Worm (Caenorhabditis elegans) whole organism, late embryonic: ENCODE measurements around the gene fem-3.

Experiments
- ahr-1 ChIP-seq: sonication (generic microtip); optimal IDR thresholded peaks from 2 replicates; lab custom pipeline; 2016; ENCODE audit warnings: missing genetic modification characterization, missing compliant biosample characterization
- ceh-45 ChIP-seq: fragments of 200-800 bp; sonication (Bioruptor generic); IDR thresholded peaks from 2 replicates; pipeline ENCODE4 v1.3.6; 2022; ENCODE audit warnings: missing genetic modification reagents, missing genetic modification characterization, missing compliant biosample characterization
- che-1 ChIP-seq: sonication (generic microtip); optimal IDR thresholded peaks from 2 replicates; lab custom pipeline; 2016; ENCODE audit warnings: mild to moderate bottlenecking, missing genetic modification characterization, missing compliant biosample characterization
- dmd-4 ChIP-seq: sonication (generic microtip); optimal IDR thresholded peaks from 2 replicates; lab custom pipeline; 2016; ENCODE audit warnings: borderline replicate concordance, missing genetic modification characterization, missing compliant biosample characterization
- elt-2 ChIP-seq: sonication (generic microtip); optimal IDR thresholded peaks from 2 replicates; lab custom pipeline; 2016; ENCODE audit warnings: missing genetic modification reagents, missing genetic modification characterization, missing compliant biosample characterization
- ets-4 ChIP-seq: sonication (generic microtip); optimal IDR thresholded peaks from 2 replicates; lab custom pipeline; 2016; ENCODE audit warnings: missing genetic modification characterization, missing compliant biosample characterization
- hlh-6 ChIP-seq: sonication (generic microtip); optimal IDR thresholded peaks from 2 replicates; lab custom pipeline; 2016; ENCODE audit warnings: missing genotype, missing genetic modification characterization, missing compliant biosample characterization
- lin-11 ChIP-seq: fragments of 200-800 bp; sonication (Bioruptor generic); optimal IDR thresholded peaks from 2 replicates; lab custom pipeline; 2018; ENCODE audit warnings: mild to moderate bottlenecking, missing genetic modification characterization, missing compliant biosample characterization
- nhr-11 ChIP-seq: fragments of 150-350 bp; optimal IDR thresholded peaks from 2 replicates; lab custom pipeline; 2014; ENCODE audit warnings: missing biosample characterization, missing genetic modification characterization
- pax-1 ChIP-seq: fragments of 150-350 bp; optimal IDR thresholded peaks from 2 replicates; lab custom pipeline; 2014; ENCODE audit warnings: missing biosample characterization, missing genetic modification characterization
- rnt-1 ChIP-seq: sonication (generic microtip); optimal IDR thresholded peaks from 2 replicates; lab custom pipeline; 2016; ENCODE audit warnings: missing genetic modification characterization, missing compliant biosample characterization
- sox-4 ChIP-seq: sonication (generic microtip); optimal IDR thresholded peaks from 2 replicates; lab custom pipeline; 2017; ENCODE audit warnings: mild to moderate bottlenecking, missing genetic modification characterization, inconsistent platforms, missing compliant biosample characterization
- tbx-2 ChIP-seq: sonication (generic microtip); optimal IDR thresholded peaks from 2 replicates; lab custom pipeline; 2016; ENCODE audit warnings: missing genetic modification characterization, missing compliant biosample characterization

Gene fem-3

DNA sequence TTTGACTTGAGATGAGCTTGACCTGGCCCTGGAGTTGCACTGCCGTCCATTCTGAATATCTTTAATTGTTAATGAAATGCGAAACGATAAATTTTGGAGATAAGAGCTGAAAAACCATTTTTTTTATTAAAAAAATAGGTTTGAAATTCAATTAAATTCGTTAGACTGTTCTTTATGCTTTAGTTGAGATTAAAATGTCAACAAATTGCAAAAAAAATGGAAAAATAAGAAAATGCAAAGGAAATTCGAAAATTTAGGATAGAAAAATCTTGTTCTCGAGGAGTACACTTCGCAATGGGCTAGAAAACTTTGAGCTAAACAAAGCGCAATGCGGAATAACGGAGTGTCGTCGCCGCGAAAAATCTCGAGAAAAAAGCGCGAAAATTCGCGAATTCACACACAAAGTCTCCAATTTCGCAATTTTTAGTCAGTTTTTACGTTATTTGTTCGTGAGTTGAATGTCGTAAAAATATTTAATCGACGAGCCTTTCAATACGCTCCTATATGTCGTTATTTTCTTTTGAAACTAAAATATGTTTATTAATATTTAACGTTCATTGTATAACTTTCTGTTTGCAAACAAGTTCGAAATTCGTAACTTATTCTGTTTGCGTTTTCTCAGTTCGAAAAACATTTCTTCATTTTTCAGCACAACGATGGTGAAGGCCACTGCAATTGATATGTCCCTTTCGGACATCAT lies 42.2 kb downstream of the fem-3 start, which contains the start of the genes rpb-12 and aly-2:
TSS of gene rpb-12 (minus strand) at position 51 of the 700 bp plus-strand sequence.
TSS of gene aly-2 (plus strand) at position 650 of the 700 bp plus-strand sequence.
- TF ChIP-seq tbx-2 (tag; lab: Kevin White, UChicago): peak; percentile 35
- TF ChIP-seq sox-4 (tag; lab: Kevin White, UChicago): no peak
- TF ChIP-seq elt-2 (tag; lab: Kevin White, UChicago): peak; percentile 40

DNA sequence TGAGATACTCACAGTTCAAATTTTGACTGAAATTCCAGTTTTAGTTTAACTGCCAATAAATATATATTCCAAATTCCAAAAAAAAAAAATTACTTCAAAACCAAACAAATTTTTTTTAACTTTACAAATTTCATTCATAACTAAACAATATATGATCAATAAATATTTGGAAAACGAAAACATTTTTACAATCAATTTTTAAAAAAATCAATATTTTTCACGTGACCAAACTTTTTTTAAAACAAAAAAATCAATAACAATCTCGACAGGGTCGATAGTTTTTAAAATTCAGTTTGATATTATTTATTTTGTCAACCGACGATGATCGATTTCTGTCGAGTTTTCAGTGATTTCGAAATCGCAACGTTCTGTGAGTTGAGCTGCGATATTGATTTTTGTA lies 45.4 kb downstream of the fem-3 start, which contains the start of gene F23B2.7:
TSS of gene F23B2.7 (plus strand) at position 301 of the 400 bp plus-strand sequence.
- TF ChIP-seq hlh-6 (tag; lab: Kevin White, UChicago): no peak

DNA sequence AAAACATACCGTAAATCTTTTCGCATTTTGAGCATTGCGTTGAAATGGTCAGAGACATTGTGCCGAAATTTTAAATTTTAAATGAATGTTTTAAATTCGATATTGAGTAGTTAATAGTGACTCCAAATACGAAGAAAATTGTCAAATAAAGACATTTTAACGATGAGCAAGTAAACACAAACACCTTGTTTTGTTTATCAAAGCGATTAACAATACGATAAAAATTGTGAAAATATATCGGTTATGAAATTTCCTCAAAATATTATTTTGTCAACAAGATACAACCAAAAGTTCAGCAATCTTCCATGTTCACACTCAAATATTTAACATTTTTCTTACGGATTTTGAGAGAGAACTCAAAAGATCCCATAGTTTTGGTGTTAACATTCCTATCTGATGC lies 49.5 kb downstream of the fem-3 start, which contains the start of gene F23B2.10:
TSS of gene F23B2.10 (minus strand) at position 101 of the 400 bp plus-strand sequence.
- TF ChIP-seq hlh-6 (tag; lab: Kevin White, UChicago) (no peak), ahr-1 (tag; lab: Kevin White, UChicago) (no peak), lin-11 (no peak), pax-1 (no peak), nhr-11 (tag; lab: Kevin White, UChicago) (no peak), ceh-45 (GFP tag; lab: Robert Waterston, UW) (no peak), rnt-1 (tag; lab: Kevin White, UChicago) (no peak), che-1 (tag; lab: Kevin White, UChicago) (no peak), ets-4 (tag; lab: Kevin White, UChicago) (no peak), dmd-4 (no peak)
